Worm (Caenorhabditis elegans) whole organism, young adult: ENCODE data around the gene F57B9.8.

ENCODE experiments used
- F10E7.11 ChIP-seq: sonication (generic microtip); optimal IDR thresholded peaks from 2 replicates; lab custom pipeline; 2017; ENCODE audit warnings: mild to moderate bottlenecking, missing genetic modification characterization, moderate library complexity, missing compliant biosample characterization
- ceh-100 ChIP-seq: fragments of 200-800 bp; sonication (Bioruptor generic); IDR thresholded peaks from 2 replicates; pipeline ENCODE4 v1.3.6; 2022; ENCODE audit warnings: missing genetic modification reagents, missing genetic modification characterization, missing compliant biosample characterization
- dpl-1 ChIP-seq: fragments of 150-350 bp; optimal IDR thresholded peaks from 2 replicates; lab custom pipeline; 2014; ENCODE audit warnings: missing biosample characterization, missing genetic modification reagents, missing genetic modification characterization
- egrh-3 ChIP-seq: fragments of 200-800 bp; sonication (Bioruptor generic); IDR thresholded peaks from 2 replicates; pipeline ENCODE4 v1.3.6; 2022; ENCODE audit warnings: missing genetic modification reagents, missing genetic modification characterization, missing compliant biosample characterization
- ets-4 ChIP-seq: fragments of 200-800 bp; sonication (Bioruptor generic); optimal IDR thresholded peaks from 2 replicates; lab custom pipeline; 2018; ENCODE audit warnings: mild to moderate bottlenecking, missing genetic modification characterization, missing compliant biosample characterization
- hmg-1.2 ChIP-seq: fragments of 200-800 bp; sonication (Bioruptor generic); IDR thresholded peaks from 2 replicates; pipeline ENCODE4 v1.3.6; 2022; ENCODE audit warnings: missing genetic modification reagents, missing genetic modification characterization, missing compliant biosample characterization
- lin-26 ChIP-seq: fragments of 200-800 bp; sonication (Bioruptor generic); IDR thresholded peaks from 2 replicates; pipeline ENCODE4 v1.3.6; 2022; ENCODE audit warnings: missing genetic modification reagents, missing genetic modification characterization, missing compliant biosample characterization
- mcd-1 ChIP-seq: fragments of 200-800 bp; sonication (Bioruptor generic); IDR thresholded peaks from 2 replicates; pipeline ENCODE4 v1.3.6; 2022; ENCODE audit warnings: missing genetic modification reagents, missing genetic modification characterization, missing compliant biosample characterization
- snpc-1.3 ChIP-seq: sonication (generic microtip); optimal IDR thresholded peaks from 2 replicates; lab custom pipeline; 2017; ENCODE audit warnings: missing genetic modification characterization, mild to moderate bottlenecking, missing compliant biosample characterization, antibody characterized with exemption, moderate library complexity, missing genotype, missing genetic modification reagents; ENCODE audit not compliant: insufficient read depth
- tbp1 ChIP-seq: fragments of 200-800 bp; sonication (Bioruptor generic); optimal IDR thresholded peaks from 2 replicates; lab custom pipeline; 2018; ENCODE audit warnings: mild to moderate bottlenecking, missing genetic modification characterization, missing compliant biosample characterization
- unc-62 ChIP-seq: fragments of 150-350 bp; optimal IDR thresholded peaks from 2 replicates; lab custom pipeline; 2014; ENCODE audit warnings: missing biosample characterization, missing genetic modification reagents, missing genetic modification characterization
- zfh-2 ChIP-seq: fragments of 200-800 bp; sonication (Bioruptor generic); conservative IDR thresholded peaks from 2 replicates; pipeline ENCODE4 v1.3.6; 2022; ENCODE audit warnings: missing genetic modification reagents, missing genetic modification characterization, missing compliant biosample characterization

DNA sequence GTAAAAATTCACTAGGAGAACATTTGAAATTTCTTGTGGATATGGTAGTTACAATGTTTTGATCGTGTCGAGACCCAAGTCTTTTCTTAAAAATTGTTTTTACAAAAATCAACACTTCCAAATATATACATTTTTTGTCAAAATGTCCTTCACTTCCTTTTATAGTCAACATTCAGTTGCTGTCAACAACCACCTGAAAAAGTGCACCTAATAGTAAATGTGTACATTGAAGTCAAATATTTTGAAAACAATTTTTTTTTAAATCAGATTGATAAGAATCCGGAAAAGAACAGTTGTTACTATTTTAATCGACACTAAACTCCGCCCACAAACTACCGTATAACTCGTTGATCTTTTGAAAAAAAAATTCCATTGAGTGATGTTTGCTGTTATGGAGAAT, 39.4 kb downstream of the F57B9.8 start:
- TF ChIP-seq mcd-1 (GFP tag; lab: Robert Waterston, UW): no peak
- TF ChIP-seq hmg-1.2 (GFP tag; lab: Robert Waterston, UW): no peak
- no peak for TF ChIP-seq lin-26 (GFP tag; lab: Robert Waterston, UW)
- TF ChIP-seq dpl-1 (GFP tag; lab: Kevin White, UChicago): no peak
- TF ChIP-seq unc-62: no peak
- no peak for TF ChIP-seq F10E7.11 (tag; lab: Kevin White, UChicago)
- no peak for TF ChIP-seq tbp1
- TF ChIP-seq snpc-1.3 (tag; lab: Kevin White, UChicago): no peak
- no peak for TF ChIP-seq egrh-3
- no peak for TF ChIP-seq ets-4 (GFP tag; lab: Kevin White, UChicago)
- TF ChIP-seq zfh-2: no peak
- no peak for TF ChIP-seq ceh-100 (GFP tag; lab: Robert Waterston, UW)
